Worm (Caenorhabditis elegans): ENCODE results near the gene srd-66.

The srd-66 gene

ce11 chrIII:1976642-1977041 is 5.8 kb downstream of the srd-66 start, which contains the start of gene R155.3:
Gene R155.3, minus strand, starts transcription at chrIII:1976742.
- TF ChIP-seq T22C8.4 (GFP tag; IDR thresholded peaks at IDR 0.05) (no peak), med-1 (GFP tag; optimal IDR thresholded peaks at IDR 0.05; ENCODE audit: insufficient read depth) (no peak), flt-1 (GFP tag; IDR thresholded peaks at IDR 0.05) (no peak), ztf-23 (GFP tag; IDR thresholded peaks at IDR 0.05) (no peak), ztf-29 (GFP tag; IDR thresholded peaks at IDR 0.05) (no peak), tab-1 (GFP tag; IDR thresholded peaks at IDR 0.05) (no peak), cog-1 (tag; optimal IDR thresholded peaks at IDR 0.05) (no peak), klf-2 (GFP tag; conservative IDR thresholded peaks at IDR 0.05) (no peak), ref-1 (GFP tag; conservative IDR thresholded peaks at IDR 0.05) (no peak)

ce11 chrIII:1975992-1976391 is 6.5 kb downstream of the srd-66 start:
- TF ChIP-seq ztf-29 (GFP tag; IDR thresholded peaks at IDR 0.05): no peak
- no peak for TF ChIP-seq flt-1 (GFP tag; IDR thresholded peaks at IDR 0.05)
- TF ChIP-seq ztf-23 (GFP tag; IDR thresholded peaks at IDR 0.05): no peak
- no peak for TF ChIP-seq klf-2 (GFP tag; conservative IDR thresholded peaks at IDR 0.05)
- TF ChIP-seq cog-1 (tag; optimal IDR thresholded peaks at IDR 0.05): no peak
- no peak for TF ChIP-seq med-1 (GFP tag; optimal IDR thresholded peaks at IDR 0.05; ENCODE audit: insufficient read depth)
- TF ChIP-seq T22C8.4 (GFP tag; IDR thresholded peaks at IDR 0.05): no peak
- TF ChIP-seq tab-1 (GFP tag; IDR thresholded peaks at IDR 0.05): no peak
- TF ChIP-seq ref-1 (GFP tag; conservative IDR thresholded peaks at IDR 0.05): no peak

- TF ChIP-seq klf-2 (GFP tag; conservative IDR thresholded peaks at IDR 0.05) (no peak), med-1 (GFP tag; optimal IDR thresholded peaks at IDR 0.05; ENCODE audit: insufficient read depth) (no peak), T22C8.4 (GFP tag; IDR thresholded peaks at IDR 0.05) (no peak), tab-1 (GFP tag; IDR thresholded peaks at IDR 0.05) (no peak), flt-1 (GFP tag; IDR thresholded peaks at IDR 0.05) (no peak), ztf-29 (GFP tag; IDR thresholded peaks at IDR 0.05) (no peak), ref-1 (GFP tag; conservative IDR thresholded peaks at IDR 0.05) (no peak), cog-1 (tag; optimal IDR thresholded peaks at IDR 0.05) (no peak), ztf-23 (GFP tag; IDR thresholded peaks at IDR 0.05) (no peak)
These were observed 12.0 kb downstream of the srd-66 start, which contains the start of gene R155.5 for ce11 chrIII:1970433-1970832. Gene R155.5, minus strand, starts transcription at chrIII:1970533.

ce11 chrIII:1969802-1970201 is 12.6 kb downstream of the srd-66 start, which contains the start of gene moa-1:
Gene moa-1, minus strand, starts transcription at chrIII:1969902.
- TF ChIP-seq T22C8.4 (GFP tag; IDR thresholded peaks at IDR 0.05) (no peak), ref-1 (GFP tag; conservative IDR thresholded peaks at IDR 0.05) (no peak), flt-1 (GFP tag; IDR thresholded peaks at IDR 0.05) (no peak), ztf-29 (GFP tag; IDR thresholded peaks at IDR 0.05) (no peak), tab-1 (GFP tag; IDR thresholded peaks at IDR 0.05) (no peak), cog-1 (tag; optimal IDR thresholded peaks at IDR 0.05) (no peak)

ce11 chrIII:1965580-1965979 is 16.9 kb downstream of the srd-66 start:
- peak; percentile 81 for TF ChIP-seq T22C8.4 (GFP tag; IDR thresholded peaks at IDR 0.05)

ce11 chrIII:1965161-1965560 is 17.3 kb downstream of the srd-66 start:
- peak; percentile 75 for TF ChIP-seq T22C8.4 (GFP tag; IDR thresholded peaks at IDR 0.05)

ce11 chrIII:1963128-1963527 is 19.3 kb downstream of the srd-66 start:
- TF ChIP-seq ref-1 (GFP tag; conservative IDR thresholded peaks at IDR 0.05) (no peak), T22C8.4 (GFP tag; IDR thresholded peaks at IDR 0.05) (no peak), cog-1 (tag; optimal IDR thresholded peaks at IDR 0.05) (no peak), tab-1 (GFP tag; IDR thresholded peaks at IDR 0.05) (no peak), klf-2 (GFP tag; conservative IDR thresholded peaks at IDR 0.05) (no peak), flt-1 (GFP tag; IDR thresholded peaks at IDR 0.05) (no peak), ztf-29 (GFP tag; IDR thresholded peaks at IDR 0.05) (no peak)

ce11 chrIII:1962552-1962951 is 19.9 kb downstream of the srd-66 start:
- TF ChIP-seq tab-1 (GFP tag; IDR thresholded peaks at IDR 0.05) (no peak), T22C8.4 (GFP tag; IDR thresholded peaks at IDR 0.05) (no peak), ztf-29 (GFP tag; IDR thresholded peaks at IDR 0.05) (no peak), ref-1 (GFP tag; conservative IDR thresholded peaks at IDR 0.05) (no peak), klf-2 (GFP tag; conservative IDR thresholded peaks at IDR 0.05) (no peak), flt-1 (GFP tag; IDR thresholded peaks at IDR 0.05) (no peak), cog-1 (tag; optimal IDR thresholded peaks at IDR 0.05) (no peak), ztf-23 (GFP tag; IDR thresholded peaks at IDR 0.05) (no peak), med-1 (GFP tag; optimal IDR thresholded peaks at IDR 0.05; ENCODE audit: insufficient read depth) (no peak)

ce11 chrIII:1961895-1962506 is 20.4 kb downstream of the srd-66 start, which contains the start of gene mboa-6:
Gene mboa-6, minus strand, starts transcription at chrIII:1961945.
- TF ChIP-seq T22C8.4 (GFP tag; IDR thresholded peaks at IDR 0.05) (no peak), klf-2 (GFP tag; conservative IDR thresholded peaks at IDR 0.05) (no peak), ztf-29 (GFP tag; IDR thresholded peaks at IDR 0.05) (no peak), tab-1 (GFP tag; IDR thresholded peaks at IDR 0.05) (no peak), ztf-23 (GFP tag; IDR thresholded peaks at IDR 0.05) (no peak)

- TF ChIP-seq T22C8.4 (GFP tag; IDR thresholded peaks at IDR 0.05): peak; percentile 98
- no peak for TF ChIP-seq ztf-23 (GFP tag; IDR thresholded peaks at IDR 0.05)
- TF ChIP-seq ztf-29 (GFP tag; IDR thresholded peaks at IDR 0.05): no peak
These were observed 26.8 kb downstream of the srd-66 start for ce11 chrIII:1955520-1956095.

ce11 chrIII:1951388-1951787 is 31.1 kb downstream of the srd-66 start, which contains the start of gene F53A3.7:
Gene F53A3.7, plus strand, starts transcription at chrIII:1951526.
- no peak for TF ChIP-seq med-1 (GFP tag; optimal IDR thresholded peaks at IDR 0.05; ENCODE audit: insufficient read depth)
- no peak for TF ChIP-seq klf-2 (GFP tag; conservative IDR thresholded peaks at IDR 0.05)
- no peak for TF ChIP-seq T22C8.4 (GFP tag; IDR thresholded peaks at IDR 0.05)
- no peak for TF ChIP-seq ztf-23 (GFP tag; IDR thresholded peaks at IDR 0.05)
- no peak for TF ChIP-seq ref-1 (GFP tag; conservative IDR thresholded peaks at IDR 0.05)
- no peak for TF ChIP-seq tab-1 (GFP tag; IDR thresholded peaks at IDR 0.05)
- no peak for TF ChIP-seq flt-1 (GFP tag; IDR thresholded peaks at IDR 0.05)
- TF ChIP-seq cog-1 (tag; optimal IDR thresholded peaks at IDR 0.05): no peak
- TF ChIP-seq ztf-29 (GFP tag; IDR thresholded peaks at IDR 0.05): no peak
